Worm (Caenorhabditis elegans): ENCODE data around the gene sshk-1.

ce11 chrV:20841484-20841883 is 25.5 kb downstream of the sshk-1 start:
- TF ChIP-seq cog-1 (tag; optimal IDR thresholded peaks at IDR 0.05) (no peak), ztf-29 (GFP tag; IDR thresholded peaks at IDR 0.05) (no peak)
